Worm (Caenorhabditis elegans): ENCODE data around the gene syf-2.
A peak's percentile ranks its signal among the peaks of the same experiment; 100 is the strongest.

Gene syf-2

DNA sequence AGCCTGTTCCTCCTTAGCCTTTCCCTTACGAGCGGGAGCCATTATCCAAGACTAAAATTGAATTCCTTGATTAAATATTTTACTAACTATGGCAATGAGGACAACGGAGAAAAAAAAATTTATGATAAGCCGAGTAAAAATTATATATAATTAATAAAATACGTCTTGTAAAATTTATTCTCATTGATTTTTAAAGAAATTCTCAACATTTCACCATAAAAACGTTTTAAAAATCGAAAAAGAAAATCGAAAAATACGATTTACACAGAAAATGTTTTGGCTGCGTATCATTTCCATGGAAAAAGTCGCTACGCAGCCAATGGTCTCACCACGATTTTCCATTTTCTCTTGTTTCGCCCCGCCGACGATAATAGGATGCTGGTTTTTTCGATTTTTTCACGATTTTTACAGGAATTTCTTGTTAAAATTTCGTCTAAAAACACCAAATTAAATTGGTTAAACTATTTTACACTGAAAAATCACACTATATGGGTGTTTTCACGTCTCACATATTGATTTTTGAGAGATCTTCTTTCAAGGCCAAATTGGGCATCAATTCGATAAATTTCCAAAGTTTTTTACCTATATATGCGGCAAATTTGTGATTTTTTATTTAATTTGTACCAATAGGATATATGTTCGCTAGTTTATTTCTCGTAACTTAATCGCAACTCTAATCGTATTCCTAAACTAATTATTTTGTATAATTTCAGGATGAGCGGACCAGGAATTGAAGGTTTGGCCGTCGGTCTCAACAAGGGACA lies 17.8 kb upstream of the syf-2 start, which contains the start of the genes rps-14 and rpl-36 (continued):
- TF ChIP-seq pqm-1 (tag; optimal IDR thresholded peaks at IDR 0.05) (no peak), nhr-10 (tag; optimal IDR thresholded peaks at IDR 0.05) (no peak), nhr-25 (tag; optimal IDR thresholded peaks at IDR 0.05; ENCODE audit: borderline replicate concordance, insufficient read depth) (peak; percentile 62), saeg-2 (GFP tag; IDR thresholded peaks at IDR 0.05) (no peak), snpc-1.2 (GFP tag; IDR thresholded peaks at IDR 0.05) (0 out of 2 replicates have a peak, but pooled peaks have one; percentile 9), set-16 (GFP tag; IDR thresholded peaks at IDR 0.05) (no peak), egl-43 (GFP tag; IDR thresholded peaks at IDR 0.05) (no peak), php-3 (GFP tag; IDR thresholded peaks at IDR 0.05) (no peak), daf-16 (GFP tag; optimal IDR thresholded peaks at IDR 0.05) (peak in 1 of 2 experiments; percentile 33), daf-16 (tag; optimal IDR thresholded peaks at IDR 0.05) (peak; percentile 57), ceh-32 (tag; optimal IDR thresholded peaks at IDR 0.05; ENCODE audit: poor library complexity) (no peak)

ce11 chrIII:7178497-7178896 lies 16.6 kb upstream of the syf-2 start:
- TF ChIP-seq daf-12 (tag; optimal IDR thresholded peaks at IDR 0.05) (no peak), lin-38 (GFP tag; IDR thresholded peaks at IDR 0.05) (peak; percentile 48), Y48G9A.11 (GFP tag; IDR thresholded peaks at IDR 0.05) (peak; percentile 39; the same call in 1 of the 2 replicates), nhr-76 (tag; optimal IDR thresholded peaks at IDR 0.05) (no peak), tag-97 (GFP tag; IDR thresholded peaks at IDR 0.05) (no peak), F10B5.3 (tag; optimal IDR thresholded peaks at IDR 0.05) (no peak), F49E8.2 (tag; optimal IDR thresholded peaks at IDR 0.05; ENCODE audit: borderline replicate concordance) (peak; percentile 65), dmd-9 (GFP tag; IDR thresholded peaks at IDR 0.05) (no peak), Y5F2A.4 (GFP tag; optimal IDR thresholded peaks at IDR 0.05) (no peak), php-3 (GFP tag; IDR thresholded peaks at IDR 0.05) (0 out of 2 replicates have a peak, but pooled peaks have one; percentile 28), ceh-62 (tag; optimal IDR thresholded peaks at IDR 0.05) (no peak), madf-9 (GFP tag; conservative IDR thresholded peaks at IDR 0.05) (no peak), daf-19 (GFP tag; conservative IDR thresholded peaks at IDR 0.05) (0 out of 2 replicates have a peak, but pooled peaks have one; percentile 40), aha-1 (tag) (no peak), nhr-28 (tag; optimal IDR thresholded peaks at IDR 0.05) (no peak), hmg-1.1 (GFP tag; IDR thresholded peaks at IDR 0.05) (no peak), spr-1 (tag; optimal IDR thresholded peaks at IDR 0.05) (no peak), Y105C5A.15 (GFP tag; IDR thresholded peaks at IDR 0.05) (0 out of 2 replicates have a peak, but pooled peaks have one; percentile 41), snpc-1.2 (GFP tag; IDR thresholded peaks at IDR 0.05) (no peak), arid-1 (GFP tag; conservative IDR thresholded peaks at IDR 0.05) (no peak), cey-2 (tag; optimal IDR thresholded peaks at IDR 0.05; ENCODE audit: borderline replicate concordance, insufficient read depth) (no peak), gei-8 (GFP tag; optimal IDR thresholded peaks at IDR 0.05) (no peak), attf-4 (tag; optimal IDR thresholded peaks at IDR 0.05) (no peak), daf-16 (GFP tag; optimal IDR thresholded peaks at IDR 0.05) (no peak), daf-16 (tag; optimal IDR thresholded peaks at IDR 0.05) (no peak), duxl-1 (tag; optimal IDR thresholded peaks at IDR 0.05; ENCODE audit: poor library complexity) (no peak), lin-1 (GFP tag; IDR thresholded peaks at IDR 0.05) (0 out of 2 replicates have a peak, but pooled peaks have one; percentile 35), zip-11 (GFP tag; IDR thresholded peaks at IDR 0.05) (no peak), madf-5 (GFP tag; IDR thresholded peaks at IDR 0.05) (no peak), zip-2 (tag; optimal IDR thresholded peaks at IDR 0.05) (no peak), pha-4 (GFP tag; IDR thresholded peaks at IDR 0.05) (peak; percentile 16; the same call in 1 of the 2 replicates), pha-4 (tag; optimal IDR thresholded peaks at IDR 0.05) (no peak)

Measured in whole organism, L4 larva.